Fruit fly (Drosophila melanogaster): Measurements from ENCODE around the gene CG5004.

CG5004 gene

dm6 chrX:17093431-17093830, 14.0 kb upstream of the CG5004 start:
- TF ChIP-seq tll (GFP tag; optimal IDR thresholded peaks at IDR 0.05): no peak
- 0 out of 2 replicates have a peak, but pooled peaks have one; percentile 16 for TF ChIP-seq Rfx (GFP tag; IDR thresholded peaks at IDR 0.05)
- no peak for TF ChIP-seq Hey (tag; optimal IDR thresholded peaks at IDR 0.05)
- no peak for TF ChIP-seq Mrtf (GFP tag; IDR thresholded peaks at IDR 0.05)
- TF ChIP-seq onecut (GFP tag; IDR thresholded peaks at IDR 0.05): no peak
- no peak for TF ChIP-seq so (GFP tag; IDR thresholded peaks at IDR 0.05)
- TF ChIP-seq D19B (GFP tag; optimal IDR thresholded peaks at IDR 0.05): peak; percentile 50
- TF ChIP-seq lmd (GFP tag; IDR thresholded peaks at IDR 0.05): peak; percentile 9; the same call in 1 of the 2 replicates
- peak; percentile 62 for TF ChIP-seq crol (GFP tag; IDR thresholded peaks at IDR 0.05)
- TF ChIP-seq CG8944 (GFP tag; optimal IDR thresholded peaks at IDR 0.05): no peak
- TF ChIP-seq al (GFP tag; IDR thresholded peaks at IDR 0.05): no peak
- TF ChIP-seq sr (GFP tag; IDR thresholded peaks at IDR 0.05): no peak; the same call in 2 of the 3 replicates
- peak; percentile 1 for TF ChIP-seq ftz-f1 (GFP tag; optimal IDR thresholded peaks at IDR 0.05)
- 0 out of 3 replicates have a peak, but pooled peaks have one; percentile 6 for TF ChIP-seq CG11695 (GFP tag; IDR thresholded peaks at IDR 0.05)
- peak; percentile 71 for TF ChIP-seq Med (GFP tag)
- peak; percentile 11; the same call in 1 of the 2 replicates for TF ChIP-seq CG10366 (GFP tag; IDR thresholded peaks at IDR 0.05)
- TF ChIP-seq CG32532 (GFP tag; IDR thresholded peaks at IDR 0.05): peak; percentile 13; the same call in 1 of the 2 replicates
- TF ChIP-seq sim (GFP tag; IDR thresholded peaks at IDR 0.05): no peak

- TF ChIP-seq sens (GFP tag) (peak; percentile 28), GATAe (GFP tag; conservative IDR thresholded peaks at IDR 0.05) (0 out of 2 replicates have a peak, but pooled peaks have one; percentile 11), ase (GFP tag; IDR thresholded peaks at IDR 0.05) (no peak), Fer3 (tag; optimal IDR thresholded peaks at IDR 0.05) (no peak), Ada2b (GFP tag; IDR thresholded peaks at IDR 0.05) (no peak), CG1529 (GFP tag; optimal IDR thresholded peaks at IDR 0.05) (no peak), sug (tag; optimal IDR thresholded peaks at IDR 0.05) (peak; percentile 73), CG7372 (GFP tag; IDR thresholded peaks at IDR 0.05) (0 out of 2 replicates have a peak, but pooled peaks have one; percentile 10), cwo (GFP tag; optimal IDR thresholded peaks at IDR 0.05) (peak; percentile 18), chif (GFP tag; optimal IDR thresholded peaks at IDR 0.05) (no peak), CG34376 (GFP tag; optimal IDR thresholded peaks at IDR 0.05) (peak; percentile 44), exex (tag; optimal IDR thresholded peaks at IDR 0.05) (peak; percentile 92), Ets65A (GFP tag) (no peak), yki (optimal IDR thresholded peaks at IDR 0.05) (no peak), CG6254 (GFP tag; optimal IDR thresholded peaks at IDR 0.05) (peak; percentile 53), CG9932 (GFP tag; IDR thresholded peaks at IDR 0.05) (peak; percentile 27; the same call in 1 of the 2 replicates), lab (GFP tag; optimal IDR thresholded peaks at IDR 0.05) (peak; percentile 31), bbx (GFP tag; IDR thresholded peaks at IDR 0.05; ENCODE audit: partially characterized antibody) (no peak), CG7745 (tag; optimal IDR thresholded peaks at IDR 0.05) (no peak), D19B (GFP tag; optimal IDR thresholded peaks at IDR 0.05) (peak; percentile 11), CG10366 (GFP tag; IDR thresholded peaks at IDR 0.05) (peak; percentile 23; the same call in 1 of the 2 replicates), CG5953 (GFP tag; IDR thresholded peaks at IDR 0.05) (no peak), grn (GFP tag; optimal IDR thresholded peaks at IDR 0.05) (peak; percentile 55), MESR4 (GFP tag; optimal IDR thresholded peaks at IDR 0.05) (no peak), nau (GFP tag; optimal IDR thresholded peaks at IDR 0.05) (no peak), CG18599 (GFP tag; optimal IDR thresholded peaks at IDR 0.05) (peak; percentile 19), mirr (GFP tag; optimal IDR thresholded peaks at IDR 0.05) (peak; percentile 18), CG6689 (GFP tag; IDR thresholded peaks at IDR 0.05) (no peak), twi (tag; optimal IDR thresholded peaks at IDR 0.05) (no peak), CG32767 (GFP tag; IDR thresholded peaks at IDR 0.05) (no peak), row (GFP tag; IDR thresholded peaks at IDR 0.05) (peak; percentile 50), D19A (tag; optimal IDR thresholded peaks at IDR 0.05) (peak; percentile 44), CG14965 (GFP tag; optimal IDR thresholded peaks at IDR 0.05; ENCODE audit: borderline replicate concordance) (no peak), nmo (GFP tag; optimal IDR thresholded peaks at IDR 0.05) (no peak)
Observed at dm6 chrX:17093900-17094446, 13.4 kb upstream of the CG5004 start.

Measured in whole organism, embryonic.